Worm (Caenorhabditis elegans): ENCODE results near the gene nspb-7.

DNA sequence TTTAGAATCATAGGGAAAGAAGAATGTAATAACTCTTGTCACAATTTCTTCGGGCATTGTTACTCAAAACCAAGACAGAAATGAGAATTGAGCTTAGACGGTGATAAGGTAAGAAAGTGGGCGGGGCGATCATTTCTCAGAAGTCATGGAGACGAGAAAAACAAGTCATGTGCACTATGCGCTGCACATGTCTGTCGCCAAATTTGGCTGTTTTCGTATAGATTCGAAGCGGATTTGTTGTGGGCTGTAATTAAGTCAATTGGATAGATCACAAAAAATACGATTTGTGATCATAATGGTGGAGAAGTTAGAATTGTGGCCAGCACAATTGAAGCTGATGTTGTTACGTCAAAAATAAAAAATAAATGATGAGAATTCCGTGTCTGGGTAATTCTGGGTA, 13.6 kb downstream of the nspb-7 start, which contains the start of gene C01G12.7:
- TF ChIP-seq nhr-76 (tag; optimal IDR thresholded peaks at IDR 0.05): no peak
- no peak for TF ChIP-seq fos-1 (tag; optimal IDR thresholded peaks at IDR 0.05)
- TF ChIP-seq cey-2 (tag; optimal IDR thresholded peaks at IDR 0.05; ENCODE audit: borderline replicate concordance, insufficient read depth): no peak
- no peak for TF ChIP-seq snpc-4 (tag; optimal IDR thresholded peaks at IDR 0.05)
- TF ChIP-seq lsy-2 (tag; optimal IDR thresholded peaks at IDR 0.05): no peak
- TF ChIP-seq fkh-10 (GFP tag; optimal IDR thresholded peaks at IDR 0.05): no peak
- TF ChIP-seq zag-1 (tag; optimal IDR thresholded peaks at IDR 0.05): no peak
